Worm (Caenorhabditis elegans): ENCODE measurements around the gene lmd-5.

Gene lmd-5

DNA sequence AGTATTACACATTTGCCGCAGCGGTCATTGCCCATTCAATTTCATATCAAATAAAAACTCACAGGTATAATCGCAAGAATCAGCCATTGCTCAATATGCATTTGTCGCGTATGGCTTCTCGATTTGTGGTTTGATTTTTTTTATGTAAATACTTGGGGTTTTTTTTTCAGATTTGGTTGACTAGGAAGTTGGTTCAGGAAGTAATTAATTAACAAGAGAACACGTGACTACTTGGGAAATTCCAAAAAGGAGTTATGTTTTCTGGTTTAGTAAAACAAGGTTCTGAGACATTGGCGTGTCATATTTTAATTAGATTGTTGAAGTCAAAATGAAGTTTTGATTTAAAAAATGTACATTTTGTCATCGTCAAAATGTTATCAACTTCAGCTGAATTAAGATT is 7.5 kb downstream of the lmd-5 start, which contains the start of gene srx-36:
srx-36 (minus strand) TSS at position 101 of the 400 bp plus-strand sequence.
- TF ChIP-seq sea-2 (GFP tag; IDR thresholded peaks at IDR 0.05): no peak
- no peak for TF ChIP-seq somi-1 (GFP tag; optimal IDR thresholded peaks at IDR 0.05)
- no peak for TF ChIP-seq nfyb-1 (GFP tag; IDR thresholded peaks at IDR 0.05)
- no peak for TF ChIP-seq ztf-18 (tag; optimal IDR thresholded peaks at IDR 0.05)
- TF ChIP-seq lag-1 (GFP tag; IDR thresholded peaks at IDR 0.05): no peak
- no peak for TF ChIP-seq rec-8 (tag; optimal IDR thresholded peaks at IDR 0.05)
- no peak for TF ChIP-seq ceh-91 (GFP tag; IDR thresholded peaks at IDR 0.05)
- TF ChIP-seq tlf-1 (GFP tag; optimal IDR thresholded peaks at IDR 0.05): no peak
- no peak for TF ChIP-seq snpc-1.1 (tag; optimal IDR thresholded peaks at IDR 0.05; ENCODE audit: insufficient read depth)
- no peak for TF ChIP-seq Y79H2A.3 (GFP tag; conservative IDR thresholded peaks at IDR 0.05)
- TF ChIP-seq hsf-1 (GFP tag; IDR thresholded peaks at IDR 0.05): no peak
- no peak for TF ChIP-seq madf-3 (GFP tag; IDR thresholded peaks at IDR 0.05)
- TF ChIP-seq egl-44 (GFP tag; IDR thresholded peaks at IDR 0.05): no peak
- no peak for TF ChIP-seq sptf-2 (GFP tag; optimal IDR thresholded peaks at IDR 0.05)
- no peak for TF ChIP-seq pbrm-1 (GFP tag; IDR thresholded peaks at IDR 0.05)
- TF ChIP-seq F39B2.1 (GFP tag; IDR thresholded peaks at IDR 0.05): no peak
- no peak for TF ChIP-seq zim-3 (tag; optimal IDR thresholded peaks at IDR 0.05)

DNA sequence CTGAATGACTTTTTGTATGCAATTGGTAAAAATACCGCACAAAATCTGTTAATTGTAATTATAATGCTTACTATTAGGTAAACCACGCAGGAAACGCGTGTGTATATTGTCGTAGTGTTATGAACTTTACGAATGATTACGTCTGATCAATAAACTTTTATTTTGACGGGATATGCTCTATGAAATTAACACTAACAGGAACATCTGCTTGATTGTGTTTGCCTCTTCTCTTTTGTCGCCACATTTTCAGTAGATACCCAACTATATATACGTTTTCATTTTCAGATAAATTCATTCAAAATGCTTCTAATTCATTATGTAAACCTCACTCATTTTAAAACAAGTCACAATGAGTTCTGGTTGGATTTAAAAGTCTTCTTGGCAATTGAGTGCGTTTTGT is 8.8 kb downstream of the lmd-5 start, which contains the start of gene sre-10:
sre-10 (plus strand) TSS at position 301 of the 400 bp plus-strand sequence.
- TF ChIP-seq hlh-12 (tag; optimal IDR thresholded peaks at IDR 0.05) (no peak), B0336.3 (GFP tag; IDR thresholded peaks at IDR 0.05) (no peak), ets-4 (GFP tag; optimal IDR thresholded peaks at IDR 0.05) (no peak), cebp-2 (GFP tag; IDR thresholded peaks at IDR 0.05) (no peak), ceh-91 (GFP tag; IDR thresholded peaks at IDR 0.05) (no peak), egl-18 (GFP tag; IDR thresholded peaks at IDR 0.05) (no peak), unc-62 (GFP tag; optimal IDR thresholded peaks at IDR 0.05) (no peak), let-526 (GFP tag; IDR thresholded peaks at IDR 0.05) (no peak), F37B4.10 (GFP tag; IDR thresholded peaks at IDR 0.05) (no peak), Y53F4B.3 (GFP tag; IDR thresholded peaks at IDR 0.05) (no peak)

DNA sequence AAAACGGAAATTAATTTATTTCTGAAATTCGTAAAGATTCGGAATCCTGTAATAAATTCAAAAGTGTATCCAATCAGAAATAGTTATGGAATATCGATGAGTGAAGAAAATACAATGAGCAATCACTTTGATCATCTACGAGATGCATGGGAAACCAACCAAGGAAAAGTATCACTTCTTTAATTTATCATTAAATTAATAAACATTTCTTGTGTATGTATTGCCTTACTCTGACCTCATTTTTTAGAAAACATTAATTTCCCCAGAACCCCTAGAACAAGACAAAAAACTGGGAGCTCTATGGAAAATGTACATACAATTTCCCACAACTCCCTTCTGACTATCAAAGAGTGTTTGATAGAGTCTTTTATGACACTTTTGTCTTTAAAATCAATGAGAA is 10.5 kb downstream of the lmd-5 start, which contains the start of gene F10D2.16:
F10D2.16 (plus strand) TSS at position 301 of the 400 bp plus-strand sequence.
- TF ChIP-seq pbrm-1 (GFP tag; IDR thresholded peaks at IDR 0.05): no peak
- no peak for TF ChIP-seq snpc-1.1 (tag; optimal IDR thresholded peaks at IDR 0.05; ENCODE audit: insufficient read depth)
- TF ChIP-seq ets-4 (GFP tag; optimal IDR thresholded peaks at IDR 0.05): no peak
- TF ChIP-seq F10E7.11 (tag; optimal IDR thresholded peaks at IDR 0.05): no peak

DNA sequence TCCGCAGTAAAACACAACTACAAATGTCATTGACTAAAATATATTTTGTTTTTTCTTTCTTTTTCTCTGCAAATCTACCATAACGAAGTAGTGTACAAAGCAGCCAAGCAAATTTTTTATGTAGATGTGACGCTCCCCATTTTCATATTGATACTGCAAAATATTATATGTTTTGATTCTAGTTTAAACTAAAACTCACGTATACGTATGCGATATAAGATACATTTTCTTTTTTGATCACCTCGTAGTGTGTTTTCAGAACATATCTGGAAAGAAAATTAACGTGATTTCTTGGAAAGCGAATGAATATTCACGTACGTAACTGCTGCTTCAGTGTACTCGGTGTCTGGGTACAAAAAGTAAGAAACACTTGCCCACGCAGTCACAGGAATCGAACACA is 13.4 kb downstream of the lmd-5 start:
- TF ChIP-seq ceh-100 (GFP tag; IDR thresholded peaks at IDR 0.05) (no peak), B0035.1 (tag; optimal IDR thresholded peaks at IDR 0.05) (no peak), athp-1 (tag; optimal IDR thresholded peaks at IDR 0.05) (no peak), dpl-1 (GFP tag; optimal IDR thresholded peaks at IDR 0.05) (no peak), aptf-2 (GFP tag; conservative IDR thresholded peaks at IDR 0.05) (no peak), lag-1 (GFP tag; IDR thresholded peaks at IDR 0.05) (no peak), Y79H2A.3 (GFP tag; conservative IDR thresholded peaks at IDR 0.05) (no peak), dpff-1 (tag; optimal IDR thresholded peaks at IDR 0.05) (no peak), hlh-12 (tag; optimal IDR thresholded peaks at IDR 0.05) (no peak), unc-130 (GFP tag; optimal IDR thresholded peaks at IDR 0.05) (no peak)
